Worm (Caenorhabditis elegans): Measurements from ENCODE around the gene fbxc-24.

ce11 chrII:922778-923177, 13.3 kb upstream of the fbxc-24 start:
- TF ChIP-seq ztf-6 (GFP tag; IDR thresholded peaks at IDR 0.05): no peak
- no peak for TF ChIP-seq unc-130 (GFP tag; optimal IDR thresholded peaks at IDR 0.05)
- no peak for TF ChIP-seq mel-28 (tag; optimal IDR thresholded peaks at IDR 0.05; ENCODE audit: borderline replicate concordance)
- no peak for TF ChIP-seq ztf-3 (GFP tag; optimal IDR thresholded peaks at IDR 0.05)
- no peak for TF ChIP-seq zfh-2 (GFP tag; conservative IDR thresholded peaks at IDR 0.05)
- no peak for TF ChIP-seq snpc-1.3 (tag; optimal IDR thresholded peaks at IDR 0.05; ENCODE audit: insufficient read depth)
- TF ChIP-seq lin-35 (GFP tag; optimal IDR thresholded peaks at IDR 0.05): no peak
- TF ChIP-seq ama-1 (optimal IDR thresholded peaks at IDR 0.05): no peak
- no peak for TF ChIP-seq ama-1 (GFP tag; optimal IDR thresholded peaks at IDR 0.05)
- no peak for TF ChIP-seq ets-4 (GFP tag; optimal IDR thresholded peaks at IDR 0.05)
- TF ChIP-seq ceh-58 (GFP tag; IDR thresholded peaks at IDR 0.05): no peak
- TF ChIP-seq nhr-80 (tag; optimal IDR thresholded peaks at IDR 0.05): peak; percentile 44
- no peak for TF ChIP-seq him-1 (tag; optimal IDR thresholded peaks at IDR 0.05)
